Worm (Caenorhabditis elegans): ENCODE measurements around the gene slcr-46.1.

The slcr-46.1 gene

DNA sequence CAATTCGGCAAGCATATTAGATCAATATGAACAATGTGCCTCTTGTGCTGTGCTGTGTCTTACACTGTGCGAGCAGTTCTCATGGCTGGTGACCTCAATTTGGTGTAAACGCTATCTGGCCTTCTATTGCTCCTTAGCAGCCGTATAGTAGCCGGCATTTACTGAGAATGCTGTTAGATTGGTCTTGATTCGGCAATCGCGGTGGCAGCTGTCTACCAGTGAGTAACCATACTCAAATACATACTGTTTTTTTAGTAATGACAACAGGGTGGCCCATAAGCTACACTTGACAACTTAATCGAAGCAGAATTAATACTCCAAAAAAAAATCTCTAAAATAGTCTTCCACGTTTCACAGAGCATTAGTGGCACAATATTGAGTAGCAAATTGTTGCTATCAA lies 14.9 kb downstream of the slcr-46.1 start, which contains the start of gene C46C11.4:
TSS of gene C46C11.4 (minus strand) at position 101 of the 400 bp plus-strand sequence.
- TF ChIP-seq sem-4 (tag; optimal IDR thresholded peaks at IDR 0.05) (no peak), sma-3 (GFP tag; optimal IDR thresholded peaks at IDR 0.05) (no peak), mab-5 (tag; optimal IDR thresholded peaks at IDR 0.05) (no peak), lin-13 (GFP tag; optimal IDR thresholded peaks at IDR 0.05) (no peak), elt-1 (tag; optimal IDR thresholded peaks at IDR 0.05) (no peak), lsy-2 (tag; optimal IDR thresholded peaks at IDR 0.05) (no peak), nhr-77 (tag; optimal IDR thresholded peaks at IDR 0.05) (no peak), nhr-25 (tag; optimal IDR thresholded peaks at IDR 0.05) (no peak), zag-1 (tag; optimal IDR thresholded peaks at IDR 0.05) (no peak), lin-11 (tag; optimal IDR thresholded peaks at IDR 0.05) (no peak), skn-1 (tag; optimal IDR thresholded peaks at IDR 0.05) (no peak), F13H6.1 (tag; optimal IDR thresholded peaks at IDR 0.05) (no peak), ZK546.5 (tag; optimal IDR thresholded peaks at IDR 0.05) (no peak), blmp-1 (tag; optimal IDR thresholded peaks at IDR 0.05; ENCODE audit: insufficient read depth) (no peak)

ce11 chrX:4649097-4649496 lies 16.9 kb downstream of the slcr-46.1 start, which contains the start of gene ent-5:
TSS of gene ent-5 (minus strand) at chrX:4649197.
- TF ChIP-seq C34F6.9 (tag; optimal IDR thresholded peaks at IDR 0.05) (no peak), unc-55 (GFP tag; optimal IDR thresholded peaks at IDR 0.05) (no peak), zag-1 (tag; optimal IDR thresholded peaks at IDR 0.05) (no peak), unc-62 (GFP tag; optimal IDR thresholded peaks at IDR 0.05) (no peak), elt-1 (tag; optimal IDR thresholded peaks at IDR 0.05) (no peak), lin-39 (tag; optimal IDR thresholded peaks at IDR 0.05) (no peak), elt-3 (tag; optimal IDR thresholded peaks at IDR 0.05) (no peak), alr-1 (tag; optimal IDR thresholded peaks at IDR 0.05) (no peak), crh-2 (tag; optimal IDR thresholded peaks at IDR 0.05) (no peak), Y55F3AM.14 (GFP tag; optimal IDR thresholded peaks at IDR 0.05) (no peak), lin-13 (GFP tag; optimal IDR thresholded peaks at IDR 0.05) (no peak), skn-1 (tag; optimal IDR thresholded peaks at IDR 0.05) (no peak), nhr-6 (tag; optimal IDR thresholded peaks at IDR 0.05) (no peak), nhr-12 (tag; optimal IDR thresholded peaks at IDR 0.05) (no peak), sma-9 (GFP tag; optimal IDR thresholded peaks at IDR 0.05) (no peak), sma-9 (tag; optimal IDR thresholded peaks at IDR 0.05) (no peak), F13H6.1 (tag; optimal IDR thresholded peaks at IDR 0.05) (no peak), lsy-2 (tag; optimal IDR thresholded peaks at IDR 0.05) (no peak), fos-1 (tag; optimal IDR thresholded peaks at IDR 0.05) (no peak), ztf-1 (GFP tag; conservative IDR thresholded peaks at IDR 0.05) (no peak), blmp-1 (tag; optimal IDR thresholded peaks at IDR 0.05; ENCODE audit: insufficient read depth) (no peak)

DNA sequence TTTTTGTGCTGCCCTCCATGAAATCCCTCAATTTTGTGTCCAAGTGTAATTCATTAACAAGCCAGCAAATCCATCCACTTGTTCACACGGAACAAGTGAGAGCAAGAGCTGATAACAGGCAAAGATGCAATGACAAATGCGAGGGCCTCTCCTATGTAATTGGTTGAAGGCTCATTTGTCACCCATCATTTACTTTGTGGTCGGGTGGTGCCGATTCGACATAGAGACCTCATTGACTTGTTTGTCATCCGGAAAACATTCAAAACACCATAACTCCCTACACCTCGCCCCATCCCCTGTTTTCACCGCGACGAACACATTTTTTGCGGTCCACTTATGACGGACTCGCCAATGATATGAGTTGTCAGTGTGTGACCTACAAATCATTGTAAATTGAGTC lies 19.3 kb downstream of the slcr-46.1 start:
- TF ChIP-seq unc-55 (GFP tag; optimal IDR thresholded peaks at IDR 0.05) (no peak), sma-3 (GFP tag; optimal IDR thresholded peaks at IDR 0.05) (no peak), C34F6.9 (tag; optimal IDR thresholded peaks at IDR 0.05) (no peak), peb-1 (tag; optimal IDR thresholded peaks at IDR 0.05) (no peak), skn-1 (tag; optimal IDR thresholded peaks at IDR 0.05) (no peak), unc-39 (tag; optimal IDR thresholded peaks at IDR 0.05) (no peak), snpc-4 (tag; optimal IDR thresholded peaks at IDR 0.05) (no peak), lin-11 (tag; optimal IDR thresholded peaks at IDR 0.05) (no peak), zag-1 (tag; optimal IDR thresholded peaks at IDR 0.05) (no peak), nhr-12 (tag; optimal IDR thresholded peaks at IDR 0.05) (no peak), ama-1 (optimal IDR thresholded peaks at IDR 0.05) (no peak), unc-62 (GFP tag; optimal IDR thresholded peaks at IDR 0.05) (no peak), ztf-4 (tag; optimal IDR thresholded peaks at IDR 0.05) (no peak), ceh-82 (tag; optimal IDR thresholded peaks at IDR 0.05) (no peak), elt-3 (tag; optimal IDR thresholded peaks at IDR 0.05) (no peak), mdl-1 (tag; optimal IDR thresholded peaks at IDR 0.05) (no peak), ztf-1 (GFP tag; conservative IDR thresholded peaks at IDR 0.05) (no peak), blmp-1 (tag; optimal IDR thresholded peaks at IDR 0.05; ENCODE audit: insufficient read depth) (no peak)

DNA sequence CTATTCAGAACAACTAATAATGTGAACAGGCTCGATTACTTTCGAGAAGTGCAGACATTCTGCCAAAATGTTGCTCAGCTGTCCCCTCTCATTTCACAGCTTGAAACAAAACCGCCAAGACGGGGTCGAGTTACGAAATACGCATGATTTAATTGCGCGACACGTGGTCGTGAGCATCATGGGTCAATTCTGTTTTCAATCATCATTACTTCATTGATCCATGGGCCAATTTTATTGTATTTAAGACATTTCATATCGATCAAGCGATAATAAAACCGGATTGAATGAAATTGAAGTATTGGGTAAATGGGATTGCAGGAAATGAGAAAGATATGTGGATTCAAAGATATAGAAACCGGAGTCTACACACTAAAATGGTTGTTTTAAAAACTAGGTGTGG lies 20.8 kb downstream of the slcr-46.1 start:
- TF ChIP-seq sma-3 (GFP tag; optimal IDR thresholded peaks at IDR 0.05) (no peak), ztf-4 (tag; optimal IDR thresholded peaks at IDR 0.05) (no peak), mab-5 (tag; optimal IDR thresholded peaks at IDR 0.05) (no peak), ceh-16 (tag; optimal IDR thresholded peaks at IDR 0.05) (no peak)

Data from whole organism, L2 larva.